Worm (Caenorhabditis elegans): ENCODE measurements around the gene C01B10.3.
A peak's percentile ranks its signal among the peaks of the same experiment; 100 is the strongest.
"Not testable (repeated sequence)": the region's sequence is repeated elsewhere in the genome, so short reads cannot be mapped to it uniquely, and the experiment has no call there.

Gene C01B10.3

ce11 chrIV:6595912-6596311, 25.2 kb downstream of the C01B10.3 start, which contains the start of gene F38A5.22:
Gene F38A5.22, minus strand, starts transcription at chrIV:6595940.
- TF ChIP-seq Y53F4B.3 (GFP tag; IDR thresholded peaks at IDR 0.05) (no peak), F37B4.10 (GFP tag; IDR thresholded peaks at IDR 0.05) (no peak), ceh-100 (GFP tag; IDR thresholded peaks at IDR 0.05) (no peak), F55B11.4 (tag; optimal IDR thresholded peaks at IDR 0.05; ENCODE audit: borderline replicate concordance, insufficient read depth) (no peak), ccch-3 (GFP tag; optimal IDR thresholded peaks at IDR 0.05) (no peak), Y95B8A.8 (GFP tag; IDR thresholded peaks at IDR 0.05) (no peak), snpc-3.4 (tag; optimal IDR thresholded peaks at IDR 0.05) (no peak), lag-1 (GFP tag; IDR thresholded peaks at IDR 0.05) (no peak), nfya-2 (GFP tag; IDR thresholded peaks at IDR 0.05) (no peak), ceh-27 (GFP tag; optimal IDR thresholded peaks at IDR 0.05) (no peak), hlh-12 (tag; optimal IDR thresholded peaks at IDR 0.05) (no peak), F33H1.4 (GFP tag; IDR thresholded peaks at IDR 0.05) (no peak)

- TF ChIP-seq cebp-1 (GFP tag; IDR thresholded peaks at IDR 0.05); cebp-1 (tag; optimal IDR thresholded peaks at IDR 0.05); hlh-12 (tag; optimal IDR thresholded peaks at IDR 0.05); B0261.1 (tag; optimal IDR thresholded peaks at IDR 0.05): not testable (repeated sequence)
Measured at ce11 chrIV:6594871-6595270, 26.3 kb downstream of the C01B10.3 start, which contains the start of gene nspb-3. Gene nspb-3, minus strand, starts transcription at chrIV:6594971.

DNA sequence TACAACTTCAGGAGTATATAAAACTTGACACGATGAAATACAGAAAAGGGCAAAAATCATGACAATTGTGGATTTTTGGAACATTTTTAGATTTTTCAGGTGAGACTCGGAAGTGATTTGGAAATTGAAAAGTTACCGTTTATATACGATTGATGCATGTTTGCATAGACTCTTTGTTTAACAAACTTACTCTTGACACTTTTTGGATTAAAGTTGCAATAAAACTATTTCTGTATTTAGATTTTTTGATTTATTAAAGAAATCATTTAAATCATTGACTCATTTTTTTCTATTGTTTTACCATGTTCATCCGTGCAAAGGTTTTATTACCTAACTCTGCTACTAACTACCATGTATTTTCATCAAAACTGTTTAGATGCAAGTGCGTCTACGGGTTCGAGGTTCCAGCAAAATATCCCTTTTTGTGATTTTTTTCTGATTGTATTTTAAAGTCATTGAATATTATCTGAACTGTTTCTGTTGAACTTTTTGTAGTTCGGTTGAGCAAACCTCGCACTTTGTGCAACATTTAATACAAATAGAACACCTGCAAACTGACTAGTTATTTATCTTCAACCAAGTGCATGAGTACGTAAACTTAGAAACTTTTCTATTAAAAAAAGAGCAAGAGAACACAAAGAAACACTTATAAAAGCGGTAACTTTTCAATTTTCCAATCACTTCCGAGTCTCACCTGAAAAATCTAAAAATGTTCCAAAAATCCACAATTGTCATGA, 30.0 kb downstream of the C01B10.3 start, which contains the start of the genes nspb-1 and nspb-2:
TSS of gene nspb-1 (minus strand) at position 101 of the 737 bp plus-strand sequence.
TSS of gene nspb-2 (plus strand) at position 687 of the 737 bp plus-strand sequence.
- not testable (repeated sequence) for TF ChIP-seq F10E7.11 (tag; optimal IDR thresholded peaks at IDR 0.05); attf-3 (GFP tag; conservative IDR thresholded peaks at IDR 0.05); aptf-3 (GFP tag; IDR thresholded peaks at IDR 0.05)

DNA sequence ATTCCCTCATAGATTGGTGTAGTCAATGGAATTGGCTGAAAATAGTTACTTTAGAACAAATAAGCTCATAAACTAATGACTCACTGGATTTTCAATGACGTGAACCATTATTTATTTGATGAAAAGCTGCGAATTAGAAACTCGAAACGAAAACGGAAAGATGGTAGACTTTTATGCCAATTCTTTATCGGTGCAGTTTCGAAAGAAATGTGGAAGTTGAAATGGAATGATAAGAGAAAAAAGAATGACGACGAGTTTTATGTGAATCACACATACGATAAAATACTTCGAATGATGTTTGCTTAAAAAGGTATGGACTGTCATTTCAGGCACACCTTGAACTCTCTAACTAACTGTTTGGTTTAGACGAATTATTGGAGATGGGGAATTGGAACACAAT, 31.1 kb downstream of the C01B10.3 start, which contains the start of the genes lec-11 and irld-7:
TSS of gene lec-11 (minus strand) at position 126 of the 400 bp plus-strand sequence.
TSS of gene irld-7 (plus strand) at position 332 of the 400 bp plus-strand sequence.
- TF ChIP-seq sptf-2 (GFP tag; optimal IDR thresholded peaks at IDR 0.05) (no peak), nhr-80 (tag; optimal IDR thresholded peaks at IDR 0.05) (peak; percentile 69)

DNA sequence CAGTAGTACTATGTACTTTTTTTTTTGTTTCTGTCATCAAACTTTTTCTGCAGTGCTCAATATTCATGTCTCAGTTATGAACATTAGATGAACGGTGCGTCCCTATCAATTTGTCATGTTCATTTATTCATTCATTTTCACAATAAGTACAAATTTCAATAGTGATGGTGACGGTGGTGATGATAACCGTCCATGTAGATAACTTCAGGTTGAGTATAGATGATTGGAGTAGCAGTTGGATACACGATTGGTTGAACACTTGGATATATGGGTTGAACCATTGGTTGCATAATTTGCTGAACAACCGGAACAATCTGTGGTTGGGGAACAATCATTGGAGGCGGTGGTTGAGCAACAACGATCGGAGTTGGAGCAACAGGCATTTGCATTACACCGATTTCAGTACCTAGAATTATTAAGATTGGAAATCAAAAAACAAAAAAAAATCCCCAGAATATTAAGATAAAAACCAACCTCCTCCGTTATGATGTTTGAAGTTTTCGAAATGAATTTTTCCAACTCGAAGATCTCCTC, 33.0 kb downstream of the C01B10.3 start:
- TF ChIP-seq madf-6 (GFP tag; IDR thresholded peaks at IDR 0.05), result 0 out of 2 replicates have a peak, but pooled peaks have one; percentile 32
- TF ChIP-seq hmg-1.2 (GFP tag; IDR thresholded peaks at IDR 0.05), result 0 out of 2 replicates have a peak, but pooled peaks have one; percentile 7
- peak; percentile 14 for TF ChIP-seq dpff-1 (tag; optimal IDR thresholded peaks at IDR 0.05)
- no peak for TF ChIP-seq snpc-4 (GFP tag; optimal IDR thresholded peaks at IDR 0.05)
- TF ChIP-seq snpc-4 (tag; optimal IDR thresholded peaks at IDR 0.05), result peak in 1 of 4 experiments; percentile 61
- TF ChIP-seq B0336.3 (GFP tag; IDR thresholded peaks at IDR 0.05), result peak; percentile 51; the same call in 1 of the 2 replicates
- TF ChIP-seq lin-26 (GFP tag; IDR thresholded peaks at IDR 0.05), result 0 out of 2 replicates have a peak, but pooled peaks have one; percentile 51
- TF ChIP-seq hlh-12 (tag; optimal IDR thresholded peaks at IDR 0.05), result no peak
- peak in 1 of 3 experiments; percentile 21 for TF ChIP-seq lin-35 (GFP tag; optimal IDR thresholded peaks at IDR 0.05)
- TF ChIP-seq nfya-1 (tag; optimal IDR thresholded peaks at IDR 0.05; ENCODE audit: borderline replicate concordance, insufficient read depth), result no peak
- no peak for TF ChIP-seq mes-4 (tag; optimal IDR thresholded peaks at IDR 0.05)
- TF ChIP-seq madf-3 (GFP tag; IDR thresholded peaks at IDR 0.05), result 0 out of 2 replicates have a peak, but pooled peaks have one; percentile 45
- TF ChIP-seq hrde-1 (tag; optimal IDR thresholded peaks at IDR 0.05; ENCODE audit: borderline replicate concordance), result peak; percentile 65

Measured in whole organism, young adult.